Fruit fly (Drosophila melanogaster): ENCODE results near the gene tna.

The tna gene

DNA sequence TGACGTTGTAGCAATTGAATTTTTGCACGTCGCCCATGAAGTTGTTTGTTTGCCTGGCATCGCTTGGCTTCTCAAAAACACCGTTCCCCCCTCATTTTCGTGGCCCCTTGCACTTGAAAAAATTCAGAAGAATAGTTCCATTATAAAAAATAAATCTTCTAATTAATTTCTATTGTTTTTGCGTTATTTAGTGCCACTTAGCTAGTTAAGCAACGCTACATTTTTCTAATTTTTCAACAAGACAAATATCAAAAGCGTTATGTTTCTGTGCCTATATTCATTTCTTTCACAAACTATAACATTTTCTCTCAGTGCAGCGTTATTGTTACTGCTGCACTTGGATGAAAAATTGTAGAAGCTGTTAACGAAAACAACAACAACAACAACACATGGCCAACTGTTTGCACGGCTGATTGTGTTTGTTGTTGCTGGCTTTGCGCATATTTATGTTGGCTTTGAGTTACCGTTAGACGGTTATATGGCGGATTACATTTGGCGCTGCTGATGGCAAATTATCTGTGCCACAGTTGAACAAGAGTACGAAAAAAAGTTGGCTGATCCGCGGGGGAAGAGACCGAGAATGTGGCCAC, 41.3 kb upstream of the tna start:
- TF ChIP-seq usp (GFP tag; optimal IDR thresholded peaks at IDR 0.05) (no peak), Myc (optimal IDR thresholded peaks at IDR 0.05) (no peak), woc (GFP tag; optimal IDR thresholded peaks at IDR 0.05) (peak; percentile 50), h (GFP tag; optimal IDR thresholded peaks at IDR 0.05) (peak; percentile 67), Hr78 (GFP tag; optimal IDR thresholded peaks at IDR 0.05) (no peak), lola (GFP tag; optimal IDR thresholded peaks at IDR 0.05) (no peak), CrebA (GFP tag; optimal IDR thresholded peaks at IDR 0.05; ENCODE audit: borderline replicate concordance) (no peak), ey (GFP tag; optimal IDR thresholded peaks at IDR 0.05) (peak; percentile 55), br (GFP tag; optimal IDR thresholded peaks at IDR 0.05) (peak; percentile 13), Vsx2 (GFP tag; optimal IDR thresholded peaks at IDR 0.05; ENCODE audit: partially characterized antibody) (no peak), HLH106 (tag; optimal IDR thresholded peaks at IDR 0.05) (peak; percentile 63), Hr83 (GFP tag; optimal IDR thresholded peaks at IDR 0.05; ENCODE audit: poor library complexity, severe bottlenecking) (no peak), jim (GFP tag; optimal IDR thresholded peaks at IDR 0.05) (no peak), dl (GFP tag; optimal IDR thresholded peaks at IDR 0.05; ENCODE audit: insufficient read depth in 1 of 2, partially characterized antibody in 2 of 2) (no peak), dmrt93B (GFP tag; optimal IDR thresholded peaks at IDR 0.05) (no peak), pan (optimal IDR thresholded peaks at IDR 0.05) (no peak), rgr (GFP tag; optimal IDR thresholded peaks at IDR 0.05) (peak; percentile 62), dsf (GFP tag; optimal IDR thresholded peaks at IDR 0.05; ENCODE audit: borderline replicate concordance) (no peak), tai (GFP tag; optimal IDR thresholded peaks at IDR 0.05) (peak; percentile 7), Dif (GFP tag; optimal IDR thresholded peaks at IDR 0.05; ENCODE audit: partially characterized antibody) (no peak), Rel (GFP tag; optimal IDR thresholded peaks at IDR 0.05) (no peak), Rel (tag; optimal IDR thresholded peaks at IDR 0.05) (no peak), CG32264 (GFP tag; optimal IDR thresholded peaks at IDR 0.05) (no peak), psq (GFP tag; optimal IDR thresholded peaks at IDR 0.05) (peak; percentile 41), fru (GFP tag; optimal IDR thresholded peaks at IDR 0.05) (peak; percentile 39), Jra (GFP tag; optimal IDR thresholded peaks at IDR 0.05) (no peak), foxo (GFP tag; optimal IDR thresholded peaks at IDR 0.05) (peak in 1 of 2 experiments; percentile 64), GATAd (GFP tag; optimal IDR thresholded peaks at IDR 0.05) (no peak), Mio (GFP tag; optimal IDR thresholded peaks at IDR 0.05) (no peak), sage (GFP tag; optimal IDR thresholded peaks at IDR 0.05) (no peak), OdsH (GFP tag; optimal IDR thresholded peaks at IDR 0.05) (peak; percentile 69), Hnf4 (GFP tag; optimal IDR thresholded peaks at IDR 0.05) (peak; percentile 48), CG9705 (GFP tag; optimal IDR thresholded peaks at IDR 0.05) (no peak), Abd-B (GFP tag; optimal IDR thresholded peaks at IDR 0.05) (no peak), N (GFP tag; optimal IDR thresholded peaks at IDR 0.05) (no peak), Sp1 (GFP tag; optimal IDR thresholded peaks at IDR 0.05) (peak; percentile 54), Dfd (GFP tag; optimal IDR thresholded peaks at IDR 0.05) (no peak)

DNA sequence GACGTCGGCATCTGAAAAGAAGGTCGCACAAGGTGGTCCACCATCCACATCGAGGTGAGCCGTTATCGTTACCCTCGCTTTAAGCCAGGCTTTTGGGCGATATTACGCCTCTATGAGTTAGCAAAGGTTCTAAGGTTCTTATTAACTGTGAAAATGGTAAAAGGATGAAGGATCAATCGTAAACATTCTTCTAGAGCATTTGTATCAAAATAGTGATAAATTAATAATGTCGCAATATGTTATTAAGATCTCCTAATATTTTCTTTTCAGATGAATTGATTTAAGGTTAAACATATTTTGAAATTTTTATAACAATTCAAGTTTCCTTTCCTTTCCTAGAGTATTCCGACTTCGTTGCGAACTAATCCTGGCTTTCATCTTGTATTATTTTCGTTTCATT, 39.4 kb upstream of the tna start:
- TF ChIP-seq Vsx2 (GFP tag; optimal IDR thresholded peaks at IDR 0.05; ENCODE audit: partially characterized antibody) (no peak), HLH106 (tag; optimal IDR thresholded peaks at IDR 0.05) (no peak), fru (GFP tag; optimal IDR thresholded peaks at IDR 0.05) (no peak), Abd-B (GFP tag; optimal IDR thresholded peaks at IDR 0.05) (no peak), rgr (GFP tag; optimal IDR thresholded peaks at IDR 0.05) (no peak), br (GFP tag; optimal IDR thresholded peaks at IDR 0.05) (no peak), jim (GFP tag; optimal IDR thresholded peaks at IDR 0.05) (no peak), pan (optimal IDR thresholded peaks at IDR 0.05) (no peak), Dfd (GFP tag; optimal IDR thresholded peaks at IDR 0.05) (no peak), Hr78 (GFP tag; optimal IDR thresholded peaks at IDR 0.05) (no peak), Myc (optimal IDR thresholded peaks at IDR 0.05) (no peak), ey (GFP tag; optimal IDR thresholded peaks at IDR 0.05) (no peak), dl (GFP tag; optimal IDR thresholded peaks at IDR 0.05; ENCODE audit: insufficient read depth in 1 of 2, partially characterized antibody in 2 of 2) (no peak), CG9705 (GFP tag; optimal IDR thresholded peaks at IDR 0.05) (no peak)

DNA sequence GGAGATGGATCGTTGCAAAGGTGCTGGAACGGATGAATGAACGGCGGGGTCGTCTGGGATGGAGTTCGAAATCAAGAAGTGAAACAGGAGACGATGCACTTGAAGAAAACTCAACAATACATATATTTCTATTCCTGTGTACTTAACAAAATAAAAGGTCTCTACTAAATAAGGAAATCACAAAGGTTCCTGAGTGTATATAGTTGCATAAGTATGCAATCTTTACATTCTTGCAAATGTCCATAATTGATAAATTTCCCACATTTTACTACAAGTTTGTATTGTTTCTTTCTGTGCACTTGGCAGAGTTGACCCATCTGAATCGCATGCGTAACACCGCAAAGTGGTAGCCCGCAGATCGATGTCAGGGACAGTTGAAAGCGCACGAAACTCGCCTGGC, 35.3 kb upstream of the tna start:
- TF ChIP-seq pan (optimal IDR thresholded peaks at IDR 0.05) = no peak
- TF ChIP-seq Hr83 (GFP tag; optimal IDR thresholded peaks at IDR 0.05; ENCODE audit: poor library complexity, severe bottlenecking) = no peak
- no peak for TF ChIP-seq Dfd (GFP tag; optimal IDR thresholded peaks at IDR 0.05)
- TF ChIP-seq OdsH (GFP tag; optimal IDR thresholded peaks at IDR 0.05) = peak; percentile 33
- TF ChIP-seq rgr (GFP tag; optimal IDR thresholded peaks at IDR 0.05) = peak; percentile 17
- TF ChIP-seq Mio (GFP tag; optimal IDR thresholded peaks at IDR 0.05) = no peak
- no peak for TF ChIP-seq sv (GFP tag; optimal IDR thresholded peaks at IDR 0.05)
- no peak for TF ChIP-seq usp (GFP tag; optimal IDR thresholded peaks at IDR 0.05)
- peak; percentile 1 for TF ChIP-seq br (GFP tag; optimal IDR thresholded peaks at IDR 0.05)
- no peak for TF ChIP-seq dsf (GFP tag; optimal IDR thresholded peaks at IDR 0.05; ENCODE audit: borderline replicate concordance)
- TF ChIP-seq dl (GFP tag; optimal IDR thresholded peaks at IDR 0.05; ENCODE audit: insufficient read depth in 1 of 2, partially characterized antibody in 2 of 2) = no peak
- TF ChIP-seq CG32264 (GFP tag; optimal IDR thresholded peaks at IDR 0.05) = no peak
- TF ChIP-seq CrebA (GFP tag; optimal IDR thresholded peaks at IDR 0.05; ENCODE audit: borderline replicate concordance) = no peak
- no peak for TF ChIP-seq Vsx2 (GFP tag; optimal IDR thresholded peaks at IDR 0.05; ENCODE audit: partially characterized antibody)
- TF ChIP-seq psq (GFP tag; optimal IDR thresholded peaks at IDR 0.05) = no peak
- no peak for TF ChIP-seq sage (GFP tag; optimal IDR thresholded peaks at IDR 0.05)
- TF ChIP-seq Myc (optimal IDR thresholded peaks at IDR 0.05) = no peak
- TF ChIP-seq lola (GFP tag; optimal IDR thresholded peaks at IDR 0.05) = no peak
- TF ChIP-seq brk (GFP tag; optimal IDR thresholded peaks at IDR 0.05) = no peak
- no peak for TF ChIP-seq Jra (GFP tag; optimal IDR thresholded peaks at IDR 0.05)
- TF ChIP-seq GATAd (GFP tag; optimal IDR thresholded peaks at IDR 0.05) = no peak
- no peak for TF ChIP-seq Hnf4 (GFP tag; optimal IDR thresholded peaks at IDR 0.05)
- TF ChIP-seq Sp1 (GFP tag; optimal IDR thresholded peaks at IDR 0.05) = peak; percentile 25
- TF ChIP-seq Abd-B (GFP tag; optimal IDR thresholded peaks at IDR 0.05) = no peak
- peak; percentile 40 for TF ChIP-seq HLH106 (tag; optimal IDR thresholded peaks at IDR 0.05)
- no peak for TF ChIP-seq dmrt93B (GFP tag; optimal IDR thresholded peaks at IDR 0.05)
- no peak for TF ChIP-seq jim (GFP tag; optimal IDR thresholded peaks at IDR 0.05)
- TF ChIP-seq h (GFP tag; optimal IDR thresholded peaks at IDR 0.05) = peak; percentile 44
- no peak for TF ChIP-seq N (GFP tag; optimal IDR thresholded peaks at IDR 0.05)
- no peak for TF ChIP-seq Hr78 (GFP tag; optimal IDR thresholded peaks at IDR 0.05)
- TF ChIP-seq Rel (GFP tag; optimal IDR thresholded peaks at IDR 0.05) = no peak
- no peak for TF ChIP-seq Rel (tag; optimal IDR thresholded peaks at IDR 0.05)
- TF ChIP-seq woc (GFP tag; optimal IDR thresholded peaks at IDR 0.05) = no peak
- no peak for TF ChIP-seq tai (GFP tag; optimal IDR thresholded peaks at IDR 0.05)
